Fruit fly (Drosophila melanogaster) whole organism, embryonic: Measurements from ENCODE around the gene CG17028.

Experiments
- Adf1 ChIP-seq: fragments of 200-800 bp; sonication (Bioruptor generic); IDR thresholded peaks from 2 replicates; pipeline ENCODE4 v1.3.6; 2022; ENCODE audit warnings: missing biosample characterization, missing genetic modification characterization
- Atf3 ChIP-seq: fragments of 200-800 bp; sonication (Bioruptor generic); optimal IDR thresholded peaks from 3 replicates; lab custom pipeline; 2016; ENCODE audit warnings: missing biosample characterization, missing genetic modification characterization
- B-H1 ChIP-seq: fragments of 200-800 bp; sonication (Bioruptor generic); IDR thresholded peaks from 3 replicates; pipeline ENCODE4 v1.3.6; 2022; ENCODE audit warnings: missing biosample characterization, missing genetic modification characterization
- Bdp1 ChIP-seq: fragments of 200-800 bp; sonication (Bioruptor generic); optimal IDR thresholded peaks from 3 replicates; lab custom pipeline; 2016; ENCODE audit warnings: missing biosample characterization, missing genetic modification characterization
- Bgb ChIP-seq: fragments of 200-800 bp; sonication (Bioruptor generic); IDR thresholded peaks from 2 replicates; pipeline ENCODE4 v1.3.6; 2022; ENCODE audit warnings: missing biosample characterization, missing genetic modification characterization; ENCODE audit not compliant: partially characterized antibody
- CG10462 ChIP-seq: fragments of 200-800 bp; sonication (Bioruptor generic); optimal IDR thresholded peaks from 2 replicates; lab custom pipeline; 2016; ENCODE audit warnings: missing biosample characterization, missing genetic modification characterization
- CG11504 ChIP-seq: fragments of 200-800 bp; sonication (Bioruptor generic); optimal IDR thresholded peaks from 3 replicates; lab custom pipeline; 2019; ENCODE audit warnings: missing biosample characterization, mild to moderate bottlenecking, missing genetic modification characterization, moderate library complexity
- CG12219 ChIP-seq: fragments of 200-800 bp; sonication (Bioruptor generic); optimal IDR thresholded peaks from 3 replicates; lab custom pipeline; 2018; ENCODE audit warnings: missing biosample characterization, mild to moderate bottlenecking, missing genetic modification characterization
- CG13624 ChIP-seq: fragments of 200-800 bp; sonication (Bioruptor generic); optimal IDR thresholded peaks from 2 replicates; lab custom pipeline; 2016; ENCODE audit warnings: missing biosample characterization, missing genetic modification characterization
- CG15696 ChIP-seq: fragments of 200-800 bp; sonication (Bioruptor generic); optimal IDR thresholded peaks from 2 replicates; lab custom pipeline; 2019; ENCODE audit warnings: missing biosample characterization, mild to moderate bottlenecking, missing genetic modification characterization, moderate library complexity
- CG17186 ChIP-seq: fragments of 200-800 bp; sonication (Bioruptor generic); optimal IDR thresholded peaks from 3 replicates; lab custom pipeline; 2017; ENCODE audit warnings: missing biosample characterization, missing genetic modification reagents, missing genetic modification characterization
- CG1792 ChIP-seq: fragments of 200-800 bp; sonication (Bioruptor generic); optimal IDR thresholded peaks from 2 replicates; lab custom pipeline; 2016; ENCODE audit warnings: missing biosample characterization, missing genetic modification characterization
- CG30403 ChIP-seq: fragments of 200-800 bp; sonication (Bioruptor generic); optimal IDR thresholded peaks from 3 replicates; lab custom pipeline; 2016; ENCODE audit warnings: missing biosample characterization, missing genetic modification characterization
- CG34422 ChIP-seq: fragments of 200-800 bp; sonication (Bioruptor generic); IDR thresholded peaks from 3 replicates; pipeline ENCODE4 v1.3.6; 2022; ENCODE audit warnings: missing biosample characterization, missing genetic modification characterization
- CG4820 ChIP-seq: fragments of 200-800 bp; sonication (Bioruptor generic); optimal IDR thresholded peaks from 3 replicates; lab custom pipeline; 2016; ENCODE audit warnings: missing biosample characterization, missing genetic modification characterization
- CG8089 ChIP-seq: fragments of 200-800 bp; sonication (Bioruptor generic); optimal IDR thresholded peaks from 3 replicates; lab custom pipeline; 2016; ENCODE audit warnings: missing biosample characterization, missing genetic modification characterization
- CG9817 ChIP-seq: fragments of 200-800 bp; sonication (Bioruptor generic); optimal IDR thresholded peaks from 2 replicates; lab custom pipeline; 2018; ENCODE audit warnings: missing biosample characterization, mild to moderate bottlenecking, missing genetic modification characterization, moderate library complexity
- CTCF ChIP-seq: fragments of 200-800 bp; sonication (Bioruptor generic); optimal IDR thresholded peaks from 2 replicates; lab custom pipeline; 2017; ENCODE audit warnings: missing biosample characterization, mild to moderate bottlenecking, missing genetic modification characterization, moderate library complexity
- H2.0 ChIP-seq: fragments of 200-800 bp; sonication (Bioruptor generic); IDR thresholded peaks from 2 replicates; pipeline ENCODE4 v1.3.6; 2022; ENCODE audit warnings: missing biosample characterization, missing genetic modification characterization
- HmgZ ChIP-seq: fragments of 200-800 bp; sonication (Bioruptor generic); optimal IDR thresholded peaks from 2 replicates; lab custom pipeline; 2018; ENCODE audit warnings: missing biosample characterization, mild to moderate bottlenecking, missing genetic modification characterization
- Lpt ChIP-seq: fragments of >200 bp; optimal IDR thresholded peaks from 2 replicates; lab custom pipeline; 2018; ENCODE audit warnings: missing biosample characterization, missing genetic modification characterization
- MESR4 ChIP-seq: fragments of 200-800 bp; sonication (Bioruptor generic); optimal IDR thresholded peaks from 2 replicates; lab custom pipeline; 2018; ENCODE audit warnings: missing biosample characterization, mild to moderate bottlenecking, missing genetic modification characterization, moderate library complexity
- Myb ChIP-seq: fragments of 200-800 bp; sonication (Bioruptor generic); optimal IDR thresholded peaks from 2 replicates; lab custom pipeline; 2016; ENCODE audit warnings: missing biosample characterization, missing genetic modification characterization
- NFAT ChIP-seq: fragments of 200-800 bp; sonication (Bioruptor generic); IDR thresholded peaks from 2 replicates; pipeline ENCODE4 v1.3.6; 2022; ENCODE audit warnings: missing biosample characterization, missing genetic modification characterization
- NK7.1 ChIP-seq: fragments of 200-800 bp; sonication (Bioruptor generic); optimal IDR thresholded peaks from 3 replicates; lab custom pipeline; 2016; ENCODE audit warnings: missing biosample characterization, missing genetic modification characterization
- Optix ChIP-seq: fragments of 200-800 bp; sonication (Bioruptor generic); IDR thresholded peaks from 3 replicates; pipeline ENCODE4 v1.3.6; 2022; ENCODE audit warnings: missing biosample characterization, missing genetic modification characterization
- Pdp1 ChIP-seq, 2 experiments: fragments of 200-800 bp; sonication (Bioruptor generic); optimal IDR thresholded peaks; 3 replicates each; lab custom pipeline; 2016; ENCODE audit warnings: missing biosample characterization in 2 of 2, missing genetic modification characterization in 2 of 2, mild to moderate bottlenecking in 1 of 2, moderate library complexity in 1 of 2
- Poxn ChIP-seq: fragments of 200-800 bp; sonication (Bioruptor generic); IDR thresholded peaks from 2 replicates; pipeline ENCODE4 v1.3.6; 2022; ENCODE audit warnings: missing biosample characterization, missing genetic modification characterization
- Spps ChIP-seq: fragments of 200-800 bp; sonication (Bioruptor generic); optimal IDR thresholded peaks from 2 replicates; lab custom pipeline; 2018; ENCODE audit warnings: missing biosample characterization, mild to moderate bottlenecking, missing genetic modification characterization
- YL-1 ChIP-seq: fragments of 200-800 bp; sonication (Bioruptor generic); optimal IDR thresholded peaks from 3 replicates; lab custom pipeline; 2017; ENCODE audit warnings: missing biosample characterization, mild to moderate bottlenecking, missing genetic modification characterization
- aop ChIP-seq: fragments of 200-800 bp; sonication (Bioruptor generic); IDR thresholded peaks from 2 replicates; pipeline ENCODE4 v1.3.6; 2022; ENCODE audit warnings: missing biosample characterization, missing genetic modification characterization
- btn ChIP-seq: fragments of 200-800 bp; sonication (Bioruptor generic); optimal IDR thresholded peaks from 2 replicates; lab custom pipeline; 2016; ENCODE audit warnings: missing biosample characterization, missing genetic modification characterization
- chinmo ChIP-seq: fragments of 200-800 bp; sonication (Bioruptor generic); IDR thresholded peaks from 4 replicates; pipeline ENCODE4 v1.3.6; 2022; ENCODE audit warnings: missing biosample characterization, missing genetic modification characterization; ENCODE audit not compliant: partially characterized antibody
- dati ChIP-seq: fragments of 200-800 bp; sonication (Bioruptor generic); IDR thresholded peaks from 2 replicates; pipeline ENCODE4 v1.3.6; 2022; ENCODE audit warnings: missing biosample characterization, missing genetic modification characterization
- dimm ChIP-seq: fragments of 200-800 bp; sonication (Bioruptor generic); IDR thresholded peaks from 2 replicates; pipeline ENCODE4 v1.3.6; 2022; ENCODE audit warnings: missing biosample characterization, missing genetic modification characterization
- dm ChIP-seq: fragments of 200-800 bp; sonication (Bioruptor generic); optimal IDR thresholded peaks from 3 replicates; lab custom pipeline; 2016; ENCODE audit warnings: missing biosample characterization, missing genetic modification characterization
- dmrt99B ChIP-seq: fragments of 200-800 bp; sonication (Bioruptor generic); optimal IDR thresholded peaks from 2 replicates; lab custom pipeline; 2018; ENCODE audit warnings: missing biosample characterization, mild to moderate bottlenecking, missing genetic modification characterization, moderate library complexity
- emc ChIP-seq: fragments of 200-800 bp; sonication (Bioruptor generic); optimal IDR thresholded peaks from 2 replicates; lab custom pipeline; 2016; ENCODE audit warnings: missing biosample characterization, missing genetic modification characterization
- fu2 ChIP-seq: fragments of 200-800 bp; sonication (Bioruptor generic); optimal IDR thresholded peaks from 2 replicates; lab custom pipeline; 2016; ENCODE audit warnings: missing biosample characterization, missing genetic modification characterization
- gem ChIP-seq: fragments of 200-800 bp; sonication (Bioruptor generic); optimal IDR thresholded peaks from 2 replicates; lab custom pipeline; 2019; ENCODE audit warnings: missing biosample characterization, mild to moderate bottlenecking, missing genetic modification characterization, moderate library complexity
- ham ChIP-seq: fragments of 200-800 bp; sonication (Bioruptor generic); IDR thresholded peaks from 2 replicates; pipeline ENCODE4 v1.3.6; 2022; ENCODE audit warnings: missing biosample characterization, missing genetic modification characterization
- inv ChIP-seq: fragments of 200-800 bp; sonication (Bioruptor generic); IDR thresholded peaks from 2 replicates; pipeline ENCODE4 v1.3.6; 2022; ENCODE audit warnings: missing biosample characterization, missing genetic modification characterization; ENCODE audit not compliant: partially characterized antibody
- kni ChIP-seq: fragments of 200-800 bp; sonication (Bioruptor generic); optimal IDR thresholded peaks from 3 replicates; lab custom pipeline; 2017; ENCODE audit warnings: mild to moderate bottlenecking, missing biosample characterization, missing genetic modification reagents, missing genetic modification characterization
- lmd ChIP-seq: fragments of 200-800 bp; sonication (Bioruptor generic); IDR thresholded peaks from 2 replicates; pipeline ENCODE4 v1.3.6; 2022; ENCODE audit warnings: missing biosample characterization, missing genetic modification characterization
- nau ChIP-seq: fragments of 200-800 bp; sonication (Bioruptor generic); optimal IDR thresholded peaks from 3 replicates; lab custom pipeline; 2017; ENCODE audit warnings: missing biosample characterization, mild to moderate bottlenecking, missing genetic modification characterization, missing genetic modification reagents
- slp2 ChIP-seq: fragments of 200-800 bp; sonication (Bioruptor generic); optimal IDR thresholded peaks from 2 replicates; lab custom pipeline; 2016; ENCODE audit warnings: missing biosample characterization, missing genetic modification characterization
- tll ChIP-seq, 2 experiments: fragments of 200-800 bp in 1 of 2; fragments of >200 bp in 1 of 2; sonication (Bioruptor generic) in 1 of 2; optimal IDR thresholded peaks; 2 replicates each; lab custom pipeline; 2017 to 2019; ENCODE audit warnings: missing biosample characterization in 2 of 2, missing genetic modification characterization in 2 of 2, mild to moderate bottlenecking in 1 of 2, moderate library complexity in 1 of 2
- ttk ChIP-seq: fragments of 200-800 bp; sonication (Bioruptor generic); IDR thresholded peaks from 2 replicates; pipeline ENCODE4 v2.1.2; 2022; ENCODE audit warnings: missing biosample characterization, missing genetic modification characterization
- twi ChIP-seq: fragments of 200-800 bp; optimal IDR thresholded peaks from 2 replicates; lab custom pipeline; 2019; ENCODE audit warnings: missing biosample characterization, mild to moderate bottlenecking, missing genetic modification characterization, moderate library complexity
- unc-4 ChIP-seq: fragments of 200-800 bp; sonication (Bioruptor generic); IDR thresholded peaks from 2 replicates; pipeline ENCODE4 v1.3.6; 2022; ENCODE audit warnings: missing biosample characterization, missing genetic modification characterization; ENCODE audit not compliant: partially characterized antibody
- z ChIP-seq: fragments of 200-800 bp; sonication (Bioruptor generic); IDR thresholded peaks from 3 replicates; pipeline ENCODE4 v1.3.6; 2022; ENCODE audit warnings: missing biosample characterization, missing genetic modification characterization

The CG17028 gene

dm6 chr3L:15958612-15959315 is 19.6 kb upstream of the CG17028 start, which contains the start of gene CG17032 (continued):
- no peak for TF ChIP-seq H2.0 (GFP tag; lab: Robert Waterston, UW)
- peak; percentile 4 for TF ChIP-seq MESR4
- TF ChIP-seq CG15696 = no peak
- TF ChIP-seq B-H1 = no peak
- no peak for TF ChIP-seq fu2 (GFP tag; lab: Kevin White, UChicago)
- TF ChIP-seq CG11504 (tag; lab: Kevin White, UChicago) = no peak
- TF ChIP-seq twi (tag; lab: Kevin White, UChicago) = peak; percentile 47
- TF ChIP-seq dm = no peak
- TF ChIP-seq CG1792 (GFP tag; lab: Kevin White, UChicago) = no peak
- TF ChIP-seq tll (GFP tag; optimal IDR thresholded peaks at IDR 0.05; lab: Kevin White, UChicago) = no peak
- no peak for TF ChIP-seq ham (GFP tag; lab: Robert Waterston, UW)
- no peak for TF ChIP-seq YL-1 (GFP tag; lab: Kevin White, UChicago)
- TF ChIP-seq Atf3 = no peak
- no peak for TF ChIP-seq CG34422 (GFP tag; lab: Robert Waterston, UW)
- no peak for TF ChIP-seq unc-4 (GFP tag; lab: Robert Waterston, UW)
- TF ChIP-seq Spps (tag; lab: Kevin White, UChicago) = peak; percentile 2
- no peak for TF ChIP-seq z (GFP tag; lab: Robert Waterston, UW)
- no peak for TF ChIP-seq Bdp1 (GFP tag; lab: Kevin White, UChicago)
- TF ChIP-seq kni = peak; percentile 75
- peak; percentile 57; the same call in 1 of the 2 replicates for TF ChIP-seq Adf1
- TF ChIP-seq Optix (GFP tag; lab: Robert Waterston, UW) = no peak
- TF ChIP-seq emc = no peak
- no peak for TF ChIP-seq lmd (GFP tag; lab: Robert Waterston, UW)
- peak in 1 of 2 experiments; percentile 95 for TF ChIP-seq Pdp1 (GFP tag; optimal IDR thresholded peaks at IDR 0.05; lab: Kevin White, UChicago)
- TF ChIP-seq Lpt (GFP tag; lab: Kevin White, UChicago) = no peak
- TF ChIP-seq slp2 (GFP tag; lab: Kevin White, UChicago) = no peak
- no peak for TF ChIP-seq CG8089 (GFP tag; lab: Kevin White, UChicago)
- TF ChIP-seq ttk (GFP tag; lab: Robert Waterston, UW) = no peak
- TF ChIP-seq CG4820 = no peak
- TF ChIP-seq Bgb = no peak
- TF ChIP-seq gem = no peak
- TF ChIP-seq CG9817 = no peak
- no peak for TF ChIP-seq btn (GFP tag; lab: Kevin White, UChicago)
- TF ChIP-seq dmrt99B (tag; lab: Kevin White, UChicago) = no peak
- TF ChIP-seq dimm = no peak
- no peak for TF ChIP-seq HmgZ (tag; lab: Kevin White, UChicago)
- TF ChIP-seq CG10462 (GFP tag; lab: Kevin White, UChicago) = no peak
- TF ChIP-seq CG12219 (GFP tag; lab: Kevin White, UChicago) = no peak
- no peak for TF ChIP-seq CG13624 (GFP tag; lab: Kevin White, UChicago)
- TF ChIP-seq nau (GFP tag; lab: Kevin White, UChicago) = no peak
- TF ChIP-seq CG30403 (GFP tag; lab: Kevin White, UChicago) = no peak
- no peak for TF ChIP-seq inv (GFP tag; lab: Robert Waterston, UW)
- TF ChIP-seq CG17186 (GFP tag; lab: Kevin White, UChicago) = no peak
- no peak for TF ChIP-seq Myb
- no peak for TF ChIP-seq NFAT (GFP tag; lab: Robert Waterston, UW)
- no peak for TF ChIP-seq CTCF (GFP tag; lab: Kevin White, UChicago)
- TF ChIP-seq chinmo (GFP tag; lab: Robert Waterston, UW) = peak; percentile 65; the same call in 1 of the 4 replicates
- TF ChIP-seq NK7.1 = no peak
- TF ChIP-seq aop = no peak
- TF ChIP-seq dati (GFP tag; lab: Robert Waterston, UW) = no peak
- no peak for TF ChIP-seq Poxn (GFP tag; lab: Robert Waterston, UW)
